Worm (Caenorhabditis elegans): ENCODE measurements around the gene C29E4.13.

DNA sequence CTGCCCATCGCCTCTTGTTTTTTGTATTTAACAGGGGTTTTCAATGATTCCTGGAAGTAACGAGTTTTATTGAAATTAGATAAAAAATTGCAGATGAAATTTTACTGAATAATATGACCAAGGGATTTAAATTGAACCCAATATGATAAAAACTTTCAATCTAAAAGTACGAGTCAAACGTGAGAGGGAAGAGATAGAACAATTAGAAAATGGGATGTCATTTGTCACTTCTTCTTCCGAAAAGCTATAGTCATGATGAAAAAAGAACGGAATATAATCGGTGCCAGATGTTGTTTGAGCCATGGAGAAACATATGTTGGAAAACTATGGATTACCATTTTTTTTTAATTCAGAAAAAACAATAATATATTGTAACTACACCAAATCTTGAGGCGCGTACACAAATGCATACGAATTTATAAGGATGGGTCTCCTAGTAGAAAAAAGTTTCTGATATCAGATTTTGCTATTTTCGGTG lies 49.6 kb downstream of the C29E4.13 start, which contains the start of gene sup-18:
- no peak for TF ChIP-seq fos-1 (tag; optimal IDR thresholded peaks at IDR 0.05)
- no peak for TF ChIP-seq lir-3 (tag; optimal IDR thresholded peaks at IDR 0.05; ENCODE audit: poor library complexity)
- no peak for TF ChIP-seq unc-62 (GFP tag; optimal IDR thresholded peaks at IDR 0.05)
- TF ChIP-seq mep-1 (tag; optimal IDR thresholded peaks at IDR 0.05) = no peak
- TF ChIP-seq lin-39 (tag; optimal IDR thresholded peaks at IDR 0.05) = no peak
- no peak for TF ChIP-seq elt-3 (tag; optimal IDR thresholded peaks at IDR 0.05)
